Fruit fly (Drosophila melanogaster): ENCODE results near the gene CG32278.

DNA sequence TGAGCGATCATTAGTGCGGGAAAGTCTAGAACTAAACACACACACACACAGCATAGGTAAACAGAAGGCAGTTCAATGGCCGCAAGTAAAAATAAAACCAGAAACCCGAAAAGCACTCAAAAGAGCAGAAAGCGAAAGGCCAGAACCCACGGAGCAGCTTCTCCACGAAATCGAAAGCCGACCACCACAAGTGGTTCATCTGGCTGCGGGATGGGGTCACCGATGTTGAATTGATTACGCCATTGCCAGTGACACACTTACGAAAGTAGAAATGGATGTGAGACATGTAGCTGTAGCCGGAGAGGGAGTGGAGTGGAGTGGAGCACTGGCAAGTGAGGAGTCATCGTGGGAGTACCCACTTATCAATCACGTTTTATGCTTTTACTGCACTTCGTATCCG is 27.7 kb upstream of the CG32278 start:
- TF ChIP-seq CG13204 (GFP tag; optimal IDR thresholded peaks at IDR 0.05) (no peak), CG9948 (tag; optimal IDR thresholded peaks at IDR 0.05) (no peak), Pif1B (GFP tag; optimal IDR thresholded peaks at IDR 0.05) (no peak), Ets98B (GFP tag; IDR thresholded peaks at IDR 0.05) (no peak), CG4496 (GFP tag; IDR thresholded peaks at IDR 0.05) (no peak)
